Worm (Caenorhabditis elegans) whole organism, young adult: ENCODE results near the gene C17G10.6.

Experiments
- C06A6.2 ChIP-seq: fragments of 200-800 bp; sonication (Bioruptor generic); conservative IDR thresholded peaks from 2 replicates; pipeline ENCODE4 v1.3.6; 2022; ENCODE audit warnings: missing genetic modification characterization, missing compliant biosample characterization
- C17E4.6 ChIP-seq: fragments of 200-800 bp; sonication (Bioruptor generic); IDR thresholded peaks from 2 replicates; pipeline ENCODE4 v1.3.6; 2022; ENCODE audit warnings: missing genetic modification reagents, missing genetic modification characterization, missing compliant biosample characterization
- F52B5.7 ChIP-seq: sonication (generic microtip); optimal IDR thresholded peaks from 2 replicates; lab custom pipeline; 2016; ENCODE audit warnings: mild to moderate bottlenecking, missing genetic modification characterization, missing compliant biosample characterization
- F57A8.1 ChIP-seq: fragments of 200-800 bp; sonication (Bioruptor generic); optimal IDR thresholded peaks from 2 replicates; lab custom pipeline; 2018; ENCODE audit warnings: mild to moderate bottlenecking, missing genetic modification characterization, moderate library complexity, missing compliant biosample characterization
- F57C9.4 ChIP-seq: sonication (generic microtip); optimal IDR thresholded peaks from 2 replicates; lab custom pipeline; 2017; ENCODE audit warnings: mild to moderate bottlenecking, missing genetic modification characterization, missing compliant biosample characterization
- K11D2.4 ChIP-seq: fragments of 200-800 bp; sonication (Bioruptor generic); IDR thresholded peaks from 2 replicates; pipeline ENCODE4 v1.3.6; 2022; ENCODE audit warnings: missing genetic modification reagents, missing genetic modification characterization, missing compliant biosample characterization
- Y53F4B.3 ChIP-seq: fragments of 200-800 bp; sonication (Bioruptor generic); IDR thresholded peaks from 2 replicates; pipeline ENCODE4 v1.3.6; 2022; ENCODE audit warnings: missing genetic modification reagents, missing genetic modification characterization, missing compliant biosample characterization
- Y53G8AR.9 ChIP-seq: fragments of 200-800 bp; sonication (Bioruptor generic); conservative IDR thresholded peaks from 2 replicates; pipeline ENCODE4 v1.3.6; 2022; ENCODE audit warnings: missing genetic modification reagents, missing genetic modification characterization, missing compliant biosample characterization
- Y67H2A.10 ChIP-seq: fragments of 200-800 bp; sonication (Bioruptor generic); conservative IDR thresholded peaks from 2 replicates; pipeline ENCODE4 v1.3.6; 2022; ENCODE audit warnings: missing genetic modification reagents, missing genetic modification characterization, missing compliant biosample characterization
- Y79H2A.3 ChIP-seq: fragments of 200-800 bp; sonication (Bioruptor generic); conservative IDR thresholded peaks from 2 replicates; pipeline ENCODE4 v1.3.6; 2022; ENCODE audit warnings: missing genetic modification reagents, missing genetic modification characterization, missing compliant biosample characterization
- ZK185.1 ChIP-seq: sonication (generic microtip); optimal IDR thresholded peaks from 2 replicates; lab custom pipeline; 2016; ENCODE audit warnings: mild to moderate bottlenecking, missing genetic modification characterization, missing compliant biosample characterization; ENCODE audit not compliant: poor library complexity, severe bottlenecking
- athp-1 ChIP-seq: sonication (generic microtip); optimal IDR thresholded peaks from 2 replicates; lab custom pipeline; 2017; ENCODE audit warnings: mild to moderate bottlenecking, missing genetic modification characterization, missing compliant biosample characterization
- cebp-1 ChIP-seq, 2 experiments: fragments of 200-800 bp in 1 of 2; sonication (Bioruptor generic) in 1 of 2; sonication (generic microtip) in 1 of 2; IDR thresholded peaks in 1 of 2; optimal IDR thresholded peaks in 1 of 2; 2 replicates each; pipeline versions ENCODE4 v1.3.6 to Lab custom; 2017 to 2022; ENCODE audit warnings: missing compliant biosample characterization in 2 of 2, missing genetic modification characterization in 2 of 2, mild to moderate bottlenecking in 1 of 2, missing genetic modification reagents in 1 of 2, moderate library complexity in 1 of 2
- ceh-27 ChIP-seq: fragments of 200-800 bp; sonication (Bioruptor generic); optimal IDR thresholded peaks from 2 replicates; lab custom pipeline; 2018; ENCODE audit warnings: mild to moderate bottlenecking, missing genetic modification characterization, moderate library complexity, missing compliant biosample characterization
- dox-1 ChIP-seq: fragments of 200-800 bp; sonication (Bioruptor generic); IDR thresholded peaks from 2 replicates; pipeline ENCODE4 v1.3.6; 2022; ENCODE audit warnings: missing genetic modification reagents, missing genetic modification characterization, missing compliant biosample characterization
- dpff-1 ChIP-seq: sonication (generic microtip); optimal IDR thresholded peaks from 2 replicates; lab custom pipeline; 2017; ENCODE audit warnings: mild to moderate bottlenecking, missing genetic modification characterization, missing compliant biosample characterization
- egrh-3 ChIP-seq: fragments of 200-800 bp; sonication (Bioruptor generic); IDR thresholded peaks from 2 replicates; pipeline ENCODE4 v1.3.6; 2022; ENCODE audit warnings: missing genetic modification reagents, missing genetic modification characterization, missing compliant biosample characterization
- gei-17 ChIP-seq: fragments of 200-800 bp; sonication (Bioruptor generic); optimal IDR thresholded peaks from 2 replicates; lab custom pipeline; 2018; ENCODE audit warnings: mild to moderate bottlenecking, missing genetic modification characterization, missing compliant biosample characterization
- hlh-26 ChIP-seq: fragments of 200-800 bp; sonication (Bioruptor generic); conservative IDR thresholded peaks from 2 replicates; pipeline ENCODE4 v1.3.6; 2022; ENCODE audit warnings: missing genetic modification reagents, missing genetic modification characterization, missing compliant biosample characterization
- hmg-20 ChIP-seq: fragments of 200-800 bp; sonication (Bioruptor generic); IDR thresholded peaks from 2 replicates; pipeline ENCODE4 v1.3.6; 2022; ENCODE audit warnings: missing genetic modification reagents, missing genetic modification characterization, missing compliant biosample characterization
- hrde-1 ChIP-seq: sonication (generic microtip); optimal IDR thresholded peaks from 2 replicates; lab custom pipeline; 2016; ENCODE audit warnings: missing genetic modification characterization, mild to moderate bottlenecking, missing compliant biosample characterization, moderate library complexity, missing genotype, missing genetic modification reagents, borderline replicate concordance
- let-607 ChIP-seq, 2 experiments: fragments of 200-800 bp in 1 of 2; sonication (Bioruptor generic) in 1 of 2; sonication (generic microtip) in 1 of 2; optimal IDR thresholded peaks; 2 replicates each; lab custom pipeline; 2016 to 2018; ENCODE audit warnings: mild to moderate bottlenecking in 2 of 2, missing compliant biosample characterization in 2 of 2, missing genetic modification characterization in 2 of 2, moderate library complexity in 2 of 2, missing genotype in 1 of 2
- lin-26 ChIP-seq: fragments of 200-800 bp; sonication (Bioruptor generic); IDR thresholded peaks from 2 replicates; pipeline ENCODE4 v1.3.6; 2022; ENCODE audit warnings: missing genetic modification reagents, missing genetic modification characterization, missing compliant biosample characterization
- lin-35 ChIP-seq, 3 experiments: fragments of 150-350 bp in 2 of 3; sonication (generic microtip) in 1 of 3; optimal IDR thresholded peaks; 2 replicates each; lab custom pipeline; 2014 to 2018; ENCODE audit warnings: missing biosample characterization in 3 of 3, missing genetic modification characterization in 3 of 3, missing genetic modification reagents in 3 of 3
- madf-3 ChIP-seq: fragments of 200-800 bp; sonication (Bioruptor generic); IDR thresholded peaks from 2 replicates; pipeline ENCODE4 v1.3.6; 2022; ENCODE audit warnings: missing genetic modification reagents, missing genetic modification characterization, missing compliant biosample characterization
- madf-6 ChIP-seq: fragments of 200-800 bp; sonication (Bioruptor generic); IDR thresholded peaks from 2 replicates; pipeline ENCODE4 v1.3.6; 2022; ENCODE audit warnings: missing genetic modification reagents, missing genetic modification characterization, missing compliant biosample characterization
- mcd-1 ChIP-seq: fragments of 200-800 bp; sonication (Bioruptor generic); IDR thresholded peaks from 2 replicates; pipeline ENCODE4 v1.3.6; 2022; ENCODE audit warnings: missing genetic modification reagents, missing genetic modification characterization, missing compliant biosample characterization
- nfya-2 ChIP-seq: fragments of 200-800 bp; sonication (Bioruptor generic); IDR thresholded peaks from 2 replicates; pipeline ENCODE4 v1.3.6; 2022; ENCODE audit warnings: missing genetic modification reagents, missing genetic modification characterization, missing compliant biosample characterization
- nhr-80 ChIP-seq: sonication (generic microtip); optimal IDR thresholded peaks from 2 replicates; lab custom pipeline; 2016; ENCODE audit warnings: missing genetic modification characterization, missing compliant biosample characterization
- pbrm-1 ChIP-seq: fragments of 200-800 bp; sonication (Bioruptor generic); IDR thresholded peaks from 2 replicates; pipeline ENCODE4 v1.3.6; 2022; ENCODE audit warnings: missing genetic modification reagents, missing genetic modification characterization, missing compliant biosample characterization
- rec-8 ChIP-seq, 2 experiments: sonication (generic microtip); optimal IDR thresholded peaks; 2 replicates each; lab custom pipeline; 2016; ENCODE audit warnings: mild to moderate bottlenecking in 2 of 2, missing genetic modification characterization in 2 of 2, missing genetic modification reagents in 2 of 2, missing genotype in 2 of 2, missing biosample characterization in 1 of 2, missing compliant biosample characterization in 1 of 2, moderate library complexity in 1 of 2
- rpc-1 ChIP-seq, 2 experiments: fragments of 150-350 bp in 1 of 2; sonication (generic microtip) in 1 of 2; optimal IDR thresholded peaks; 2 replicates each; lab custom pipeline; 2014 to 2018; ENCODE audit warnings: missing biosample characterization in 1 of 2, missing genetic modification characterization in 1 of 2, missing genetic modification reagents in 1 of 2, missing genotype in 1 of 2
- sdz-38 ChIP-seq: sonication (generic microtip); optimal IDR thresholded peaks from 2 replicates; lab custom pipeline; 2016; ENCODE audit warnings: missing genotype, missing genetic modification characterization, missing compliant biosample characterization
- snpc-3.4 ChIP-seq: sonication (generic microtip); optimal IDR thresholded peaks from 2 replicates; lab custom pipeline; 2017; ENCODE audit warnings: missing genetic modification characterization, mild to moderate bottlenecking, missing compliant biosample characterization, antibody characterized with exemption, moderate library complexity, missing genotype, missing genetic modification reagents
- snpc-4 ChIP-seq, 5 experiments: fragments of 150-350 bp in 1 of 5; sonication (generic microtip) in 4 of 5; optimal IDR thresholded peaks; 2 replicates each; lab custom pipeline; 2014 to 2018; ENCODE audit warnings: missing genetic modification characterization in 5 of 5, missing biosample characterization in 3 of 5, antibody characterized with exemption in 2 of 5, mild to moderate bottlenecking in 2 of 5, missing compliant biosample characterization in 2 of 5, missing genotype in 2 of 5, moderate library complexity in 2 of 5, missing genetic modification reagents in 1 of 5
- tlf-1 ChIP-seq: fragments of 200-800 bp; sonication (Bioruptor generic); optimal IDR thresholded peaks from 2 replicates; lab custom pipeline; 2018; ENCODE audit warnings: mild to moderate bottlenecking, missing genetic modification characterization, missing compliant biosample characterization
- unc-130 ChIP-seq: sonication (generic microtip); optimal IDR thresholded peaks from 2 replicates; lab custom pipeline; 2016; ENCODE audit warnings: missing genetic modification reagents, missing genetic modification characterization, missing compliant biosample characterization
- xnd-1 ChIP-seq: sonication (generic microtip); optimal IDR thresholded peaks from 2 replicates; lab custom pipeline; 2016; ENCODE audit warnings: missing genotype, missing genetic modification reagents, missing genetic modification characterization, missing compliant biosample characterization
- ztf-25 ChIP-seq: fragments of 200-800 bp; sonication (Bioruptor generic); IDR thresholded peaks from 2 replicates; pipeline ENCODE4 v1.3.6; 2022; ENCODE audit warnings: missing genetic modification reagents, missing genetic modification characterization, missing compliant biosample characterization
- ztf-26 ChIP-seq: sonication (generic microtip); optimal IDR thresholded peaks from 2 replicates; lab custom pipeline; 2017; ENCODE audit warnings: missing genetic modification characterization, missing compliant biosample characterization
- ztf-28 ChIP-seq: fragments of 200-800 bp; sonication (Bioruptor generic); IDR thresholded peaks from 2 replicates; pipeline ENCODE4 v1.3.6; 2022; ENCODE audit warnings: missing genetic modification reagents, missing genetic modification characterization, missing compliant biosample characterization
- ztf-6 ChIP-seq: fragments of 200-800 bp; sonication (Bioruptor generic); IDR thresholded peaks from 2 replicates; pipeline ENCODE4 v1.3.6; 2022; ENCODE audit warnings: missing genetic modification reagents, missing genetic modification characterization, missing compliant biosample characterization

The C17G10.6 gene

DNA sequence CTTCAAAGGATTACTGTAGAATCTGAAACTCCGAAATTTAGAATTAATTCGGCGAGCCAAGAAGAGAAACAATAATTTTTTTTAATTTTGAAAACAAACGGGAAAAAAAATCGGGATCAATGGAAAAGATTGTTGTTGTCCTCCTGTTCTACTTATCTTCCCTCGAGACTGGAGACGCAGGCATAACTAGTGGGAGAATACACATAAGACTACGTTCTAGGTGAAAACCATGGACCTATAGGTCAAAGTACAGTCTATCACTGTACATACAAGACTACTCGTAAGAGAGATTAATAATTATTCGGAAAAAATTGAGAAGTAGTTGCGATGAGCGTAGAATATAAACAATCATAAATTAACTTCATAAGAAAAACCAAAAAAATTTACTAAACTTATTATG, 16.2 kb upstream of the C17G10.6 start, which contains the start of gene dhs-6:
dhs-6 (minus strand) TSS at position 22 of the 400 bp plus-strand sequence.
- TF ChIP-seq Y53G8AR.9 (GFP tag; lab: Robert Waterston, UW) (no peak), athp-1 (tag; lab: Kevin White, UChicago) (no peak), madf-3 (0 out of 2 replicates have a peak, but pooled peaks have one; percentile 28), tlf-1 (GFP tag; lab: Kevin White, UChicago) (no peak), F52B5.7 (tag; lab: Kevin White, UChicago) (no peak), F57C9.4 (tag; lab: Kevin White, UChicago) (no peak), ZK185.1 (peak; percentile 49), snpc-3.4 (tag; lab: Kevin White, UChicago) (peak; percentile 49), C06A6.2 (GFP tag; lab: Robert Waterston, UW) (no peak), unc-130 (GFP tag; lab: Kevin White, UChicago) (no peak), madf-6 (GFP tag; lab: Robert Waterston, UW) (peak; percentile 15; the same call in 1 of the 2 replicates), snpc-4 (GFP tag; optimal IDR thresholded peaks at IDR 0.05; lab: Kevin White, UChicago) (no peak), snpc-4 (tag; optimal IDR thresholded peaks at IDR 0.05; lab: Kevin White, UChicago) (peak in 2 of 4 experiments; percentile 37 to 39), dox-1 (GFP tag; lab: Robert Waterston, UW) (no peak), egrh-3 (GFP tag; lab: Robert Waterston, UW) (no peak)
- TF ChIP-seq, all 124 proteins: peak for 5

DNA sequence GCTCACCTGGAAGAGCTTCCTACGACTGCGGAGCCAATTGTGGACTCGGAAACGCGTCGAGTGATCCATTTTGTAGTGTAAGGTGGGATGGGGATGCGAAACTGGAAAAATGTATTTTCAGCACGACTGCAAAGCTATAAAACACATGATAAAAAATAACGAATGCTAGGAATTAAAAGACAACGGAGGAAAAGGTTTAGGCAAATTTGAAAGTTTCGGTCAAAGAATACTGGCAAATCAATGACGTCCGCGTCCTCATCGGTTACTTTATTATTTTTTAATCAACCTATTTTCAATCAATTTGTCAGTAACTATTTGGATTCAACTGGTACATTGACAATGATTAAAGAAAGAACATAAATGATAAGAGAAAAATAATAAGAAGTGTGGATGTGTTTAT, 4.7 kb upstream of the C17G10.6 start, which contains the start of gene C17G10.7:
C17G10.7 (minus strand) TSS at position 101 of the 400 bp plus-strand sequence.
- no peak for TF ChIP-seq nhr-80 (tag; lab: Kevin White, UChicago)
- no peak for TF ChIP-seq ceh-27
- TF ChIP-seq lin-26 (GFP tag; lab: Robert Waterston, UW) = no peak
- no peak for TF ChIP-seq Y79H2A.3 (GFP tag; lab: Robert Waterston, UW)
- no peak for TF ChIP-seq C17E4.6 (GFP tag; lab: Robert Waterston, UW)
- TF ChIP-seq lin-35 (GFP tag; optimal IDR thresholded peaks at IDR 0.05; lab: Kevin White, UChicago) = no peak
- TF ChIP-seq dpff-1 (tag; lab: Kevin White, UChicago) = no peak
- no peak for TF ChIP-seq snpc-4 (GFP tag; optimal IDR thresholded peaks at IDR 0.05; lab: Kevin White, UChicago)
- TF ChIP-seq snpc-4 (tag; optimal IDR thresholded peaks at IDR 0.05; lab: Kevin White, UChicago) = no peak
- TF ChIP-seq hmg-20 = no peak
- TF ChIP-seq Y67H2A.10 = no peak
- TF ChIP-seq pbrm-1 (GFP tag; lab: Robert Waterston, UW) = no peak
- TF ChIP-seq sdz-38 = no peak

ce11 chrII:5605538-5605945, 2.4 kb upstream of the C17G10.6 start:
- TF ChIP-seq Y53F4B.3 = no peak
- TF ChIP-seq F57A8.1 (GFP tag; lab: Kevin White, UChicago) = no peak
- no peak for TF ChIP-seq xnd-1
- no peak for TF ChIP-seq let-607 (tag; optimal IDR thresholded peaks at IDR 0.05; lab: Kevin White, UChicago)
- TF ChIP-seq K11D2.4 (GFP tag; lab: Robert Waterston, UW) = 0 out of 2 replicates have a peak, but pooled peaks have one; percentile 25
- TF ChIP-seq mcd-1 = 0 out of 2 replicates have a peak, but pooled peaks have one; percentile 14
- no peak for TF ChIP-seq egrh-3 (GFP tag; lab: Robert Waterston, UW)
- no peak for TF ChIP-seq ztf-25 (GFP tag; lab: Robert Waterston, UW)
- TF ChIP-seq rpc-1 (optimal IDR thresholded peaks at IDR 0.05; lab: Kevin White, UChicago) = no peak
- TF ChIP-seq rpc-1 (tag; optimal IDR thresholded peaks at IDR 0.05; lab: Kevin White, UChicago) = no peak
- no peak for TF ChIP-seq snpc-4 (GFP tag; optimal IDR thresholded peaks at IDR 0.05; lab: Kevin White, UChicago)
- peak in 1 of 4 experiments; percentile 40 for TF ChIP-seq snpc-4 (tag; optimal IDR thresholded peaks at IDR 0.05; lab: Kevin White, UChicago)
- TF ChIP-seq nhr-80 (tag; lab: Kevin White, UChicago) = peak; percentile 54
- no peak for TF ChIP-seq athp-1 (tag; lab: Kevin White, UChicago)
- no peak for TF ChIP-seq gei-17 (GFP tag; lab: Kevin White, UChicago)
- no peak for TF ChIP-seq ztf-6 (GFP tag; lab: Robert Waterston, UW)
- no peak for TF ChIP-seq hlh-26 (GFP tag; lab: Robert Waterston, UW)
- TF ChIP-seq cebp-1 (GFP tag; IDR thresholded peaks at IDR 0.05; lab: Robert Waterston, UW) = no peak
- no peak for TF ChIP-seq cebp-1 (tag; optimal IDR thresholded peaks at IDR 0.05; lab: Kevin White, UChicago)
- TF ChIP-seq nfya-2 = no peak
- no peak for TF ChIP-seq F57C9.4 (tag; lab: Kevin White, UChicago)
- peak; percentile 88 for TF ChIP-seq ztf-26 (tag; lab: Kevin White, UChicago)
- TF ChIP-seq pbrm-1 (GFP tag; lab: Robert Waterston, UW) = no peak
- no peak for TF ChIP-seq rec-8 (tag; optimal IDR thresholded peaks at IDR 0.05; lab: Kevin White, UChicago)
- TF ChIP-seq hrde-1 = no peak
- TF ChIP-seq ztf-28 = no peak
